Worm (Caenorhabditis elegans) whole organism, young adult: ENCODE results near the gene F19C7.8.

ENCODE experiments used
- repo-1 ChIP-seq: sonication (generic microtip); optimal IDR thresholded peaks from 2 replicates; lab custom pipeline; 2017; ENCODE audit warnings: mild to moderate bottlenecking, missing genetic modification characterization, missing compliant biosample characterization
- zfh-2 ChIP-seq: fragments of 200-800 bp; sonication (Bioruptor generic); conservative IDR thresholded peaks from 2 replicates; pipeline ENCODE4 v1.3.6; 2022; ENCODE audit warnings: missing genetic modification reagents, missing genetic modification characterization, missing compliant biosample characterization

ce11 chrIV:4570599-4570998, 67.3 kb downstream of the F19C7.8 start:
- TF ChIP-seq zfh-2 (GFP tag; lab: Robert Waterston, UW), result peak; percentile 72
- TF ChIP-seq repo-1 (tag; lab: Kevin White, UChicago), result no peak
